Fruit fly (Drosophila melanogaster): ENCODE data around the gene CG31371.

Gene CG31371

DNA sequence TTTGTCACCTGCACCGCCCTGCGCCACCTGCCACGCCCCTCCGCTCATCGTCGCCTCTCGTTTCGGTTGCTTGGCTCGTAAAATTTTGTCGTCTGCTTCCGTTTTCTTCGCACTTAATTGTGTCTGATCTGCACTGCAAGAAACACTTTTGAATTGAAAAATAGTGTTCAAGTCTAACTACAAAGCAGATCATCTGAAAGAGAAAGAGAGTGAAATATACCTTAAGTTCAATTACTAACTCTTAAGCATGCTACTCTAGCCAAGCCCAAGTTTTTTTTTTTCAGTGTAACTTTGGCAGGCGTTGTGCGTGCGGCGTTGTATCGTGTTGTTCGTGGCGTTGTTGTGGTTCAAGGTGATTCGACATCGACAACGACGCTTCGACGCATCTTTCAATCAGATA is 36.9 kb upstream of the CG31371 start (continued):
- peak; percentile 55 for TF ChIP-seq Nf-YB (GFP tag; optimal IDR thresholded peaks at IDR 0.05)
- no peak for TF ChIP-seq BEAF-32 (GFP tag; optimal IDR thresholded peaks at IDR 0.05)
- TF ChIP-seq CG12299 (tag; optimal IDR thresholded peaks at IDR 0.05): peak; percentile 89
- TF ChIP-seq CG13624 (GFP tag; optimal IDR thresholded peaks at IDR 0.05): peak; percentile 95
- TF ChIP-seq Bdp1 (GFP tag; optimal IDR thresholded peaks at IDR 0.05): peak; percentile 84
- peak; percentile 84 for TF ChIP-seq da (GFP tag; optimal IDR thresholded peaks at IDR 0.05)
- TF ChIP-seq Hey (tag; optimal IDR thresholded peaks at IDR 0.05): peak; percentile 77
- peak; percentile 89 for TF ChIP-seq CHES-1-like (GFP tag; optimal IDR thresholded peaks at IDR 0.05)
- TF ChIP-seq CG14014 (GFP tag; IDR thresholded peaks at IDR 0.05): peak; percentile 91
- no peak for TF ChIP-seq unc-4 (GFP tag; IDR thresholded peaks at IDR 0.05; ENCODE audit: partially characterized antibody)
- no peak for TF ChIP-seq Elba2 (GFP tag; optimal IDR thresholded peaks at IDR 0.05)
- TF ChIP-seq CG4730 (GFP tag; IDR thresholded peaks at IDR 0.05): peak; percentile 92
- peak; percentile 53 for TF ChIP-seq ash1 (GFP tag; optimal IDR thresholded peaks at IDR 0.05)
- peak; percentile 95 for TF ChIP-seq dysf (GFP tag; IDR thresholded peaks at IDR 0.05)
- TF ChIP-seq cg (GFP tag; optimal IDR thresholded peaks at IDR 0.05): no peak
- TF ChIP-seq NC2β (GFP tag; optimal IDR thresholded peaks at IDR 0.05): peak; percentile 78
- TF ChIP-seq slou (GFP tag; optimal IDR thresholded peaks at IDR 0.05): peak; percentile 85
- TF ChIP-seq CG17186 (GFP tag; optimal IDR thresholded peaks at IDR 0.05): peak; percentile 60
- peak; percentile 86 for TF ChIP-seq Hr3 (GFP tag; optimal IDR thresholded peaks at IDR 0.05)
- peak; percentile 95 for TF ChIP-seq Sox102F (GFP tag; optimal IDR thresholded peaks at IDR 0.05)
- peak; percentile 88 for TF ChIP-seq CG30431 (GFP tag; optimal IDR thresholded peaks at IDR 0.05)
- peak; percentile 66 for TF ChIP-seq Sry-δ (GFP tag; optimal IDR thresholded peaks at IDR 0.05)
- TF ChIP-seq gfzf (GFP tag; optimal IDR thresholded peaks at IDR 0.05): peak; percentile 8
- peak; percentile 92 for TF ChIP-seq CoRest (tag; optimal IDR thresholded peaks at IDR 0.05)
- peak; percentile 93 for TF ChIP-seq pho (GFP tag; optimal IDR thresholded peaks at IDR 0.05)
- TF ChIP-seq CG4360 (GFP tag; IDR thresholded peaks at IDR 0.05): peak; percentile 66
- TF ChIP-seq Nf-YC (tag; optimal IDR thresholded peaks at IDR 0.05): peak; percentile 68
- no peak for TF ChIP-seq Doc3 (GFP tag; IDR thresholded peaks at IDR 0.05; ENCODE audit: partially characterized antibody)

DNA sequence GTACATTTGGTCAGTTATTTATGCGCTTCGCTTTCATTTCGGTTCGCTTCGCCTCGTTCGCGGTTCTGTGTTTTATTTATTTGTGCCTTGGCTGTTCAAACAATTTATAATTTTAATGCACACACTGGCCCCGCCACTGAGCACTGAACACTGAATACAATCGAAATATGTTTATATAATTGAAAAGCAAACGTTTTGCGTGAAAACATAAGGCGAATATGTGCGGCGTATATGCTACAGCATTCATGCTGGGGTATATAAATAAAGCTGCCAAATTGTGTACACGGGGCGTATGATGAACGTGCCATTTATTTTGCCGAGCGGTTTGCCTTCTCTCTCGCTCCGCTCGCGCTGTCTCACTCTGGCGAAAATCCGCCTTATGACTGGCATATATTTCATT is 33.6 kb upstream of the CG31371 start:
- TF ChIP-seq CG5245 (GFP tag; optimal IDR thresholded peaks at IDR 0.05) (no peak), CG12769 (tag; optimal IDR thresholded peaks at IDR 0.05) (peak; percentile 19), Hmr (GFP tag; optimal IDR thresholded peaks at IDR 0.05) (peak; percentile 23), CG34224 (GFP tag; IDR thresholded peaks at IDR 0.05; ENCODE audit: partially characterized antibody) (no peak), CG15269 (tag; optimal IDR thresholded peaks at IDR 0.05) (no peak), CG7963 (GFP tag; IDR thresholded peaks at IDR 0.05; ENCODE audit: partially characterized antibody) (no peak), CG5180 (GFP tag; optimal IDR thresholded peaks at IDR 0.05) (no peak), CG2678 (tag; optimal IDR thresholded peaks at IDR 0.05) (peak; percentile 26), CG8290 (GFP tag; optimal IDR thresholded peaks at IDR 0.05) (no peak), CG8290 (tag; optimal IDR thresholded peaks at IDR 0.05) (peak in 1 of 2 experiments; percentile 23), CG15514 (GFP tag; optimal IDR thresholded peaks at IDR 0.05) (peak; percentile 14), CG11398 (GFP tag; optimal IDR thresholded peaks at IDR 0.05) (no peak), zen (tag; optimal IDR thresholded peaks at IDR 0.05) (no peak), fd3F (GFP tag; optimal IDR thresholded peaks at IDR 0.05) (peak; percentile 23), CG10366 (GFP tag; IDR thresholded peaks at IDR 0.05) (no peak), CG16779 (GFP tag; IDR thresholded peaks at IDR 0.05) (no peak), yki (optimal IDR thresholded peaks at IDR 0.05) (no peak), CG9727 (GFP tag; optimal IDR thresholded peaks at IDR 0.05) (no peak), CG10321 (GFP tag; IDR thresholded peaks at IDR 0.05) (no peak), CkIIα-i1 (GFP tag; IDR thresholded peaks at IDR 0.05) (no peak), abd-A (tag; optimal IDR thresholded peaks at IDR 0.05) (peak; percentile 31), B-H2 (GFP tag; optimal IDR thresholded peaks at IDR 0.05) (no peak), Mes4 (GFP tag; optimal IDR thresholded peaks at IDR 0.05) (no peak), schlank (tag; optimal IDR thresholded peaks at IDR 0.05) (peak; percentile 24)

All from whole organism, embryonic.